Worm (Caenorhabditis elegans) whole organism, mixed stage, embryonic: ENCODE measurements around the gene F40F4.7.

Experiments used
- M03D4.4 ChIP-seq: sonication (generic microtip); optimal IDR thresholded peaks from 2 replicates; lab custom pipeline; 2017; ENCODE audit warnings: mild to moderate bottlenecking, missing genetic modification characterization, missing compliant biosample characterization
- bed-3 ChIP-seq: fragments of 200-800 bp; sonication (Bioruptor generic); optimal IDR thresholded peaks from 3 replicates; lab custom pipeline; 2018; ENCODE audit warnings: mild to moderate bottlenecking, missing genetic modification characterization, moderate library complexity, missing compliant biosample characterization
- blmp-1 ChIP-seq: fragments of 150-350 bp; optimal IDR thresholded peaks from 2 replicates; lab custom pipeline; 2014; ENCODE audit warnings: missing biosample characterization, missing genetic modification characterization
- ceh-39 ChIP-seq: fragments of 150-350 bp; optimal IDR thresholded peaks from 2 replicates; lab custom pipeline; 2014; ENCODE audit warnings: missing biosample characterization, missing genetic modification characterization
- ceh-43 ChIP-seq: fragments of 200-800 bp; sonication (Bioruptor generic); optimal IDR thresholded peaks from 2 replicates; lab custom pipeline; 2018; ENCODE audit warnings: mild to moderate bottlenecking, missing genetic modification characterization, moderate library complexity, missing compliant biosample characterization
- ceh-83 ChIP-seq: fragments of 200-800 bp; sonication (Bioruptor generic); optimal IDR thresholded peaks from 2 replicates; lab custom pipeline; 2018; ENCODE audit warnings: mild to moderate bottlenecking, missing genetic modification characterization, missing compliant biosample characterization
- ces-1 ChIP-seq: fragments of 150-350 bp; optimal IDR thresholded peaks from 2 replicates; lab custom pipeline; 2014; ENCODE audit warnings: missing biosample characterization, missing genetic modification reagents, missing genetic modification characterization
- cnd-1 ChIP-seq: fragments of 200-800 bp; sonication (Bioruptor generic); optimal IDR thresholded peaks from 2 replicates; lab custom pipeline; 2018; ENCODE audit warnings: mild to moderate bottlenecking, missing genetic modification characterization, missing compliant biosample characterization
- drap-1 ChIP-seq: fragments of 200-800 bp; sonication (Bioruptor generic); optimal IDR thresholded peaks from 3 replicates; lab custom pipeline; 2018; ENCODE audit warnings: mild to moderate bottlenecking, missing genetic modification characterization, missing compliant biosample characterization
- elt-1 ChIP-seq: sonication (generic microtip); optimal IDR thresholded peaks from 2 replicates; lab custom pipeline; 2017; ENCODE audit warnings: missing genetic modification characterization, mild to moderate bottlenecking, missing compliant biosample characterization, antibody characterized with exemption, moderate library complexity, borderline replicate concordance; ENCODE audit not compliant: insufficient read depth
- elt-3 ChIP-seq: fragments of 150-350 bp; optimal IDR thresholded peaks from 2 replicates; lab custom pipeline; 2014; ENCODE audit warnings: missing biosample characterization, missing genetic modification characterization
- flh-1 ChIP-seq: fragments of 200-800 bp; sonication (Bioruptor generic); optimal IDR thresholded peaks from 2 replicates; lab custom pipeline; 2018; ENCODE audit warnings: mild to moderate bottlenecking, missing genetic modification characterization, moderate library complexity, missing compliant biosample characterization
- ham-2 ChIP-seq: fragments of 200-800 bp; sonication (Bioruptor generic); optimal IDR thresholded peaks from 2 replicates; lab custom pipeline; 2018; ENCODE audit warnings: mild to moderate bottlenecking, missing genetic modification characterization, missing compliant biosample characterization
- hlh-1 ChIP-seq: fragments of 150-350 bp; optimal IDR thresholded peaks from 2 replicates; lab custom pipeline; 2014; ENCODE audit warnings: missing biosample characterization, missing genetic modification reagents, missing genetic modification characterization
- lsy-2 ChIP-seq: fragments of 150-350 bp; optimal IDR thresholded peaks from 2 replicates; lab custom pipeline; 2014; ENCODE audit warnings: missing biosample characterization, missing genetic modification characterization
- mab-5 ChIP-seq: fragments of 150-350 bp; optimal IDR thresholded peaks from 2 replicates; lab custom pipeline; 2014; ENCODE audit warnings: missing biosample characterization, missing genetic modification characterization
- mep-1 ChIP-seq: fragments of 150-350 bp; optimal IDR thresholded peaks from 2 replicates; lab custom pipeline; 2017; ENCODE audit warnings: missing biosample characterization, missing genetic modification reagents, missing genetic modification characterization, inconsistent platforms
- mls-2 ChIP-seq: sonication (generic microtip); optimal IDR thresholded peaks from 2 replicates; lab custom pipeline; 2016; ENCODE audit warnings: mild to moderate bottlenecking, missing genetic modification characterization, moderate library complexity, missing compliant biosample characterization
- nhr-12 ChIP-seq: fragments of 150-350 bp; optimal IDR thresholded peaks from 2 replicates; lab custom pipeline; 2014; ENCODE audit warnings: missing biosample characterization, missing genetic modification characterization
- nhr-2 ChIP-seq: fragments of 150-350 bp; optimal IDR thresholded peaks from 2 replicates; lab custom pipeline; 2014; ENCODE audit warnings: missing biosample characterization, missing genetic modification characterization
- nhr-237 ChIP-seq: fragments of 150-350 bp; optimal IDR thresholded peaks from 2 replicates; lab custom pipeline; 2014; ENCODE audit warnings: missing biosample characterization, missing genetic modification characterization
- nhr-28 ChIP-seq: fragments of 150-350 bp; optimal IDR thresholded peaks from 2 replicates; lab custom pipeline; 2014; ENCODE audit warnings: missing biosample characterization, missing genetic modification characterization
- nhr-76 ChIP-seq: sonication (generic microtip); optimal IDR thresholded peaks from 2 replicates; lab custom pipeline; 2017; ENCODE audit warnings: missing biosample characterization, missing genetic modification characterization
- pha-4 ChIP-seq: fragments of 150-350 bp; optimal IDR thresholded peaks from 2 replicates; lab custom pipeline; 2018; ENCODE audit warnings: missing biosample characterization, missing genetic modification reagents, missing genetic modification characterization
- snpc-4 ChIP-seq: fragments of 150-350 bp; optimal IDR thresholded peaks from 2 replicates; lab custom pipeline; 2014; ENCODE audit warnings: missing biosample characterization, missing genetic modification characterization
- sptf-1 ChIP-seq: sonication (generic microtip); optimal IDR thresholded peaks from 2 replicates; lab custom pipeline; 2017; ENCODE audit warnings: mild to moderate bottlenecking, missing genetic modification characterization, moderate library complexity, missing compliant biosample characterization
- tbx-8 ChIP-seq: fragments of 200-800 bp; sonication (Bioruptor generic); optimal IDR thresholded peaks from 2 replicates; lab custom pipeline; 2018; ENCODE audit warnings: mild to moderate bottlenecking, missing genetic modification characterization, moderate library complexity, missing compliant biosample characterization
- unc-120 ChIP-seq: sonication (generic microtip); optimal IDR thresholded peaks from 2 replicates; lab custom pipeline; 2017; ENCODE audit warnings: missing genetic modification characterization, missing compliant biosample characterization; ENCODE audit not compliant: poor library complexity, severe bottlenecking
- unc-39 ChIP-seq: fragments of 150-350 bp; optimal IDR thresholded peaks from 2 replicates; lab custom pipeline; 2014; ENCODE audit warnings: missing biosample characterization, missing genetic modification characterization
- zip-8 ChIP-seq: fragments of 150-350 bp; optimal IDR thresholded peaks from 2 replicates; lab custom pipeline; 2014; ENCODE audit warnings: missing biosample characterization, missing genetic modification characterization
- ztf-11 ChIP-seq: fragments of 150-350 bp; optimal IDR thresholded peaks from 2 replicates; lab custom pipeline; 2014; ENCODE audit warnings: missing biosample characterization, missing genetic modification characterization

Gene F40F4.7

DNA sequence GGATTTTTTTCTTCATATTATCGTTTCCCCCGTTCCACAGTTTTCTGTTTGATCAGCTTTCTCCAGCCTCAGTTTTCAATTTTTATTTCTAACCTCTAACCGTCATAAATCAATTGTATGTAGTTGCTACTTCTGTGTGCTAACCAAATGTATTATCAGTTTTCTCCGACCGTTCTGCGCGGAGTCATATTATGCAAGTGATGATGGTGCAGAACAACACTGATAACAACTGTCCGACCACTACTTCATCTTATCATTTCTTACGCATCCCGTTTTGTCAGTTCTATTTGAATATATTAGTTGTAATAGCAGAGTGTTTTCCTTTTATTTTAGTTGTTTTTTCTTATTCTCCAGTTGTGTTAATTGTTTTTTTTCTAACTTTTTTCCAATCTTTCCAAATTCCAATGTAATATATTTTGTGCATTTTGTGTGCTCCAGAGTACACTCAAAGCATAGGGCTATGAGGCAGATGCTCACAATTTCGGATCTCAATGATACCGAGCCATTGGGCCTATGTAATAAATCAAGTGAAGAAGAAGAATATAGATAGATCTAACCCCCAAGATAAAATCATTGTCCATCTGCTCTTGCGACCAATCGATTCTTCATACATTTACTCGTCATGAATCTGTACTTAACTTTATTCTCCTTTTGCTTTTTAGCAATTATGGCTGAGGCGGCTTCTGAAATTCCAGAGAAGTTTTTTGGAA, 11.2 kb upstream of the F40F4.7 start, which contains the start of gene lbp-3:
TSS of gene lbp-3 (plus strand) at position 589 of the 710 bp plus-strand sequence.
- no peak for TF ChIP-seq nhr-12 (tag; lab: Kevin White, UChicago)
- TF ChIP-seq nhr-2 = no peak
- TF ChIP-seq M03D4.4 (tag; lab: Kevin White, UChicago) = no peak
- no peak for TF ChIP-seq elt-3
- no peak for TF ChIP-seq zip-8
- no peak for TF ChIP-seq ces-1 (GFP tag; lab: Kevin White, UChicago)

DNA sequence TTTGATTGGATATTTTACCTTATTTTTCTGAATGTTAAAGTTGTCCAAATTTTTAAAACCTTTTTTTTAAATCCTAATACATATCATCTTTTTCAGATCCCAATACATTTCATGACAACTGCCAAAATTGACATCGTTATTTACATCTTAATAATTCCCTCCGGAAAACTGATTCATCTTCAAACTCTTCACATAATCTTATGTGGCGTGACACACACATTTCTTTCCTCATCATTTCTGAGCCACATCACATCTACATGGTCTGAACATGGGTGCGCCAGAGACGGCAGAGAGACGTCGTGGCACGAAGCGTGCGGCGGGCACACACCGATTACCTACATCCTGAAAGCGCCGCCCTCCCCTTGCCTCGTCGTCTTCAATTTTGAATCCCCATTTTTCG, 6.8 kb upstream of the F40F4.7 start, which contains the start of gene tba-9:
TSS of gene tba-9 (plus strand) at position 301 of the 400 bp plus-strand sequence.
- TF ChIP-seq elt-1 (tag; lab: Kevin White, UChicago) (no peak), snpc-4 (no peak), nhr-2 (no peak), mls-2 (tag; lab: Kevin White, UChicago) (no peak), cnd-1 (tag; lab: Kevin White, UChicago) (no peak), ztf-11 (tag; lab: Kevin White, UChicago) (no peak), nhr-76 (tag; lab: Kevin White, UChicago) (no peak), mep-1 (tag; lab: Kevin White, UChicago) (no peak), lsy-2 (tag; lab: Kevin White, UChicago) (no peak), ceh-83 (GFP tag; lab: Kevin White, UChicago) (no peak), mab-5 (no peak), flh-1 (GFP tag; lab: Kevin White, UChicago) (no peak), ces-1 (GFP tag; lab: Kevin White, UChicago) (no peak), hlh-1 (no peak), nhr-28 (tag; lab: Kevin White, UChicago) (no peak), zip-8 (no peak), ceh-39 (no peak), ham-2 (GFP tag; lab: Kevin White, UChicago) (no peak), bed-3 (GFP tag; lab: Kevin White, UChicago) (no peak)

DNA sequence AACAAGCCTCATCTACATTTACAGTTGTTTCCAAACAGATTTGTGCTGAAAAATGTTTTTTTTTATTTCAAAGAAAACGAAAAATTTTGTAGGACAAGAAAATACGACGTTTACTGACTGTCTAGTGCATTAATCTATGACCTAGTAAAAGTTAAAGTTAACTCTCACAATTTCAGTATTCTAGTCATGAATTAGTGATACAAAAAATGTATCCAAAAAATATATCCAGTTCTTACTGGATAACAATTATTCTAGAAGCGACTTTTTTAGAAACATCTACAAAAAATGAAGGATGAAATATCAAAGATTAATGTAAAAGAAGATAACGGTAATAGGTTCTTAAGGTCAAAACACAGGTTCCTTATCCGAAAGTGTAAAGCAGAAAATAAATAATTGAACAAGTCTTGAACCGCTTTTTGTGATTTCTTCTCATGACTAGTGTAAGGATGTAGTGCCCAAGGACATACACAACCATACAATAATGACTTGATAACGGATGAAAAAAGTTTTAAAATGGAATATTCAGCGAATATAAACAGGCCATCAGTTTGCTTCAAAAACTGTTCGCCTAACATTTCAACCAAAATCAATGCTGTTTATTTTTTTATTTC, 4.9 kb upstream of the F40F4.7 start, which contains the start of gene pqn-37:
TSS of gene pqn-37 (minus strand) at position 51 of the 611 bp plus-strand sequence.
- TF ChIP-seq snpc-4 (no peak), blmp-1 (tag; lab: Kevin White, UChicago) (no peak), ceh-83 (GFP tag; lab: Kevin White, UChicago) (no peak), nhr-28 (tag; lab: Kevin White, UChicago) (no peak), ztf-11 (tag; lab: Kevin White, UChicago) (no peak), pha-4 (no peak), hlh-1 (no peak), ceh-43 (GFP tag; lab: Kevin White, UChicago) (no peak)

DNA sequence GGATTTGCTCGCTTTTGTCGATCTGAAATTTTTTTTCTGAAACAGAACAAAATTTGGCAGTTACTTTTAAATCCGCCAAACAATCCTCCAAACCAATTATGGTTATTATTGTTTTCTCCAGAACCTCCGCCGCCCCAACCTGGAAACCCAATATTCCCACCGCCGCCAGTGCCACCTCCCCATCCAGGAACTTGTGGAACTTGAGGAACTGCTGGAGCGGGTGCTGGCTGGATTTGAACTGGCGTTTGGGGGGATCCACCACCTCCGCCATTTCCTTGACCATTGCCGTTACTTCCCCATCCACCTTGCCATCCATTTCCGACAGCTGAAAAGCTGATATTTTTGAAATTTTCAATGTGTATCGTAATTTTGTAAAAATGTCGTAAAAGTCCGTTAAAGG, 2.0 kb upstream of the F40F4.7 start:
- TF ChIP-seq cnd-1 (tag; lab: Kevin White, UChicago) (no peak), pha-4 (no peak), mab-5 (no peak), ceh-43 (GFP tag; lab: Kevin White, UChicago) (no peak), unc-39 (no peak), nhr-237 (no peak), nhr-28 (tag; lab: Kevin White, UChicago) (no peak), zip-8 (no peak), nhr-76 (tag; lab: Kevin White, UChicago) (no peak), ces-1 (GFP tag; lab: Kevin White, UChicago) (no peak), elt-3 (no peak), tbx-8 (GFP tag; lab: Kevin White, UChicago) (no peak), flh-1 (GFP tag; lab: Kevin White, UChicago) (no peak), blmp-1 (tag; lab: Kevin White, UChicago) (no peak), elt-1 (tag; lab: Kevin White, UChicago) (no peak), mls-2 (tag; lab: Kevin White, UChicago) (no peak), mep-1 (tag; lab: Kevin White, UChicago) (no peak), ceh-39 (no peak)

DNA sequence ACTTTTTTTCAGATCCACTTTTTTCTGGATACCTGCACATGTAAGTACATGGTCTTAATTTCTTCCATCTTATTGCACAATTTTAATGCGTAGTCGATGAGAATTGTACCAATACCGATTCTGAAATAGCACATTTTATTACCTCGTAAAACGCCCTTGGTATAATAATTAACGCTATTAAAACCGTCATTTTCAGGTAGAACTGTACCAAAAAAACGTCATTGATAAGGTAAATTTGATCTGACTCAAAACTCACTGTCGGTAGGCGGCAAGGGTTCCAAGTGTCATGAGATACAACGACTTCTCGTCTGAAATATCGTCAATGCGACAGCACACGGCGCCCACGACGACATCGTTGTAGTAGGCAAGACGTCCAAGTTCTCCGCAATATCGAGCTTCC, 1.3 kb downstream of the F40F4.7 start:
- no peak for TF ChIP-seq mep-1 (tag; lab: Kevin White, UChicago)
- TF ChIP-seq ceh-39 = no peak
- no peak for TF ChIP-seq elt-3
- no peak for TF ChIP-seq blmp-1 (tag; lab: Kevin White, UChicago)
- no peak for TF ChIP-seq zip-8
- TF ChIP-seq nhr-2 = no peak
- no peak for TF ChIP-seq unc-120 (tag; lab: Kevin White, UChicago)
- TF ChIP-seq bed-3 (GFP tag; lab: Kevin White, UChicago) = no peak
- TF ChIP-seq ztf-11 (tag; lab: Kevin White, UChicago) = no peak
- TF ChIP-seq sptf-1 (tag; lab: Kevin White, UChicago) = no peak
- no peak for TF ChIP-seq ces-1 (GFP tag; lab: Kevin White, UChicago)
- no peak for TF ChIP-seq nhr-237
- no peak for TF ChIP-seq snpc-4
- TF ChIP-seq lsy-2 (tag; lab: Kevin White, UChicago) = no peak
- TF ChIP-seq drap-1 = no peak
- no peak for TF ChIP-seq hlh-1
